Fruit fly (Drosophila melanogaster) whole organism, embryonic: ENCODE data around the gene fw.
A peak's percentile ranks its signal among the peaks of the same experiment; 100 is the strongest.

ENCODE experiments used
- Atf6 ChIP-seq: fragments of 200-800 bp; sonication (Bioruptor generic); IDR thresholded peaks from 2 replicates; pipeline ENCODE4 v1.3.6; 2022; ENCODE audit warnings: missing biosample characterization, missing genetic modification characterization
- Bgb ChIP-seq: fragments of 200-800 bp; sonication (Bioruptor generic); IDR thresholded peaks from 2 replicates; pipeline ENCODE4 v1.3.6; 2022; ENCODE audit warnings: missing biosample characterization, missing genetic modification characterization; ENCODE audit not compliant: partially characterized antibody
- CG10431 ChIP-seq: fragments of 200-800 bp; sonication (Bioruptor generic); optimal IDR thresholded peaks from 3 replicates; lab custom pipeline; 2018; ENCODE audit warnings: missing biosample characterization, mild to moderate bottlenecking, missing genetic modification characterization
- CG11504 ChIP-seq: fragments of 200-800 bp; sonication (Bioruptor generic); optimal IDR thresholded peaks from 3 replicates; lab custom pipeline; 2019; ENCODE audit warnings: missing biosample characterization, mild to moderate bottlenecking, missing genetic modification characterization, moderate library complexity
- CG13296 ChIP-seq: fragments of 200-800 bp; sonication (Bioruptor generic); optimal IDR thresholded peaks from 3 replicates; lab custom pipeline; 2018; ENCODE audit warnings: missing biosample characterization, mild to moderate bottlenecking, missing genetic modification characterization
- CG14965 ChIP-seq: fragments of 200-800 bp; sonication (Bioruptor generic); optimal IDR thresholded peaks from 2 replicates; lab custom pipeline; 2016; ENCODE audit warnings: missing biosample characterization, missing genetic modification characterization, borderline replicate concordance
- CG17328 ChIP-seq: fragments of 200-800 bp; sonication (Bioruptor generic); IDR thresholded peaks from 2 replicates; pipeline ENCODE4 v1.3.6; 2022; ENCODE audit warnings: missing biosample characterization, missing genetic modification characterization
- CG18599 ChIP-seq: fragments of 200-800 bp; sonication (Bioruptor generic); optimal IDR thresholded peaks from 3 replicates; lab custom pipeline; 2017; ENCODE audit warnings: missing biosample characterization, missing genetic modification characterization, mild to moderate bottlenecking, moderate library complexity, missing genetic modification reagents
- CG2116 ChIP-seq: fragments of 200-800 bp; sonication (Bioruptor generic); optimal IDR thresholded peaks from 3 replicates; lab custom pipeline; 2018; ENCODE audit warnings: missing biosample characterization, mild to moderate bottlenecking, missing genetic modification characterization
- CG2120 ChIP-seq: fragments of 200-800 bp; sonication (Bioruptor generic); optimal IDR thresholded peaks from 3 replicates; lab custom pipeline; 2016; ENCODE audit warnings: missing biosample characterization, missing genetic modification characterization
- CG2199 ChIP-seq: fragments of 200-800 bp; sonication (Bioruptor generic); IDR thresholded peaks from 3 replicates; pipeline ENCODE4 v1.3.6; 2022; ENCODE audit warnings: missing biosample characterization, missing genetic modification characterization
- CG3163 ChIP-seq: fragments of 200-800 bp; sonication (Bioruptor generic); optimal IDR thresholded peaks from 3 replicates; lab custom pipeline; 2016; ENCODE audit warnings: missing biosample characterization, missing genetic modification characterization
- CG34224 ChIP-seq: fragments of 200-800 bp; sonication (Bioruptor generic); IDR thresholded peaks from 3 replicates; pipeline ENCODE4 v1.3.6; 2022; ENCODE audit warnings: missing biosample characterization, missing genetic modification characterization; ENCODE audit not compliant: partially characterized antibody
- CG3995 ChIP-seq: fragments of 200-800 bp; sonication (Bioruptor generic); optimal IDR thresholded peaks from 3 replicates; lab custom pipeline; 2016; ENCODE audit warnings: missing biosample characterization, missing genetic modification characterization
- CG6791 ChIP-seq: fragments of 200-800 bp; sonication (Bioruptor generic); IDR thresholded peaks from 3 replicates; pipeline ENCODE4 v1.3.6; 2022; ENCODE audit warnings: missing biosample characterization, missing genetic modification characterization; ENCODE audit not compliant: partially characterized antibody
- CG8478 ChIP-seq: fragments of >200 bp; optimal IDR thresholded peaks from 2 replicates; lab custom pipeline; 2018
- CG9215 ChIP-seq: fragments of 200-800 bp; sonication (Bioruptor generic); IDR thresholded peaks from 2 replicates; pipeline ENCODE4 v1.3.6; 2022; ENCODE audit warnings: missing biosample characterization, missing genetic modification characterization
- CG9727 ChIP-seq: fragments of 200-800 bp; sonication (Bioruptor generic); optimal IDR thresholded peaks from 3 replicates; lab custom pipeline; 2017; ENCODE audit warnings: missing biosample characterization, mild to moderate bottlenecking, missing genetic modification characterization
- CG9797 ChIP-seq: fragments of 200-800 bp; sonication (Bioruptor generic); optimal IDR thresholded peaks from 3 replicates; lab custom pipeline; 2018; ENCODE audit warnings: missing biosample characterization, mild to moderate bottlenecking, missing genetic modification characterization
- Dbx ChIP-seq: fragments of 200-800 bp; sonication (Bioruptor generic); IDR thresholded peaks from 3 replicates; pipeline ENCODE4 v1.3.6; 2022; ENCODE audit warnings: missing biosample characterization, missing genetic modification characterization
- Dfd ChIP-seq, 2 experiments: fragments of >200 bp; optimal IDR thresholded peaks; 2 replicates each; lab custom pipeline; 2017; ENCODE audit warnings: missing biosample characterization in 2 of 2, missing genetic modification characterization in 2 of 2
- Dll ChIP-seq: fragments of 200-800 bp; sonication (Bioruptor generic); IDR thresholded peaks from 4 replicates; pipeline ENCODE4 v1.3.6; 2022; ENCODE audit warnings: missing biosample characterization, missing genetic modification characterization; ENCODE audit not compliant: partially characterized antibody
- Doc2 ChIP-seq: fragments of 200-800 bp; sonication (Bioruptor generic); IDR thresholded peaks from 2 replicates; pipeline ENCODE4 v1.3.6; 2022; ENCODE audit warnings: missing biosample characterization, missing genetic modification characterization
- Dp ChIP-seq: fragments of 200-800 bp; sonication (Bioruptor generic); optimal IDR thresholded peaks from 2 replicates; lab custom pipeline; 2018; ENCODE audit warnings: missing biosample characterization, mild to moderate bottlenecking, missing genetic modification characterization, moderate library complexity
- Hey ChIP-seq: fragments of 200-800 bp; sonication (Bioruptor generic); optimal IDR thresholded peaks from 3 replicates; lab custom pipeline; 2018; ENCODE audit warnings: missing biosample characterization, mild to moderate bottlenecking, missing genetic modification characterization
- Hr3 ChIP-seq: fragments of 200-800 bp; sonication (Bioruptor generic); optimal IDR thresholded peaks from 3 replicates; lab custom pipeline; 2016; ENCODE audit warnings: missing biosample characterization, missing genetic modification characterization
- Jarid2 ChIP-seq: fragments of 200-800 bp; sonication (Bioruptor generic); optimal IDR thresholded peaks from 3 replicates; lab custom pipeline; 2017; ENCODE audit warnings: mild to moderate bottlenecking, missing biosample characterization, missing genetic modification reagents, missing genetic modification characterization
- Lhr ChIP-seq: fragments of 200-800 bp; sonication (Bioruptor generic); optimal IDR thresholded peaks from 3 replicates; lab custom pipeline; 2017; ENCODE audit warnings: mild to moderate bottlenecking, missing biosample characterization, missing genetic modification reagents, missing genetic modification characterization
- Mad ChIP-seq: fragments of 200-800 bp; sonication (Bioruptor generic); optimal IDR thresholded peaks from 2 replicates; lab custom pipeline; 2016; ENCODE audit warnings: missing biosample characterization, missing genetic modification characterization
- Med ChIP-seq: fragments of 200-800 bp; sonication (Bioruptor generic); peaks from one replicate; lab custom pipeline; 2016; ENCODE audit warnings: missing biosample characterization, missing genetic modification characterization, mild to moderate bottlenecking, inconsistent platforms, moderate library complexity
- Optix ChIP-seq: fragments of 200-800 bp; sonication (Bioruptor generic); IDR thresholded peaks from 3 replicates; pipeline ENCODE4 v1.3.6; 2022; ENCODE audit warnings: missing biosample characterization, missing genetic modification characterization
- Rfx ChIP-seq: fragments of 200-800 bp; sonication (Bioruptor generic); IDR thresholded peaks from 2 replicates; pipeline ENCODE4 v1.3.6; 2022; ENCODE audit warnings: missing biosample characterization, missing genetic modification characterization
- Sin3A ChIP-seq: fragments of >200 bp; optimal IDR thresholded peaks from 2 replicates; lab custom pipeline; 2018
- Sry-δ ChIP-seq: fragments of 200-800 bp; sonication (Bioruptor generic); optimal IDR thresholded peaks from 2 replicates; lab custom pipeline; 2016; ENCODE audit warnings: missing biosample characterization, missing genetic modification characterization
- amos ChIP-seq: fragments of 200-800 bp; sonication (Bioruptor generic); IDR thresholded peaks from 2 replicates; pipeline ENCODE4 v1.3.6; 2022; ENCODE audit warnings: missing biosample characterization, missing genetic modification characterization; ENCODE audit not compliant: partially characterized antibody
- ato ChIP-seq: fragments of 200-800 bp; sonication (Bioruptor generic); IDR thresholded peaks from 2 replicates; pipeline ENCODE4 v1.3.6; 2022; ENCODE audit warnings: missing biosample characterization, missing genetic modification characterization; ENCODE audit not compliant: partially characterized antibody
- da ChIP-seq: fragments of 200-800 bp; sonication (Bioruptor generic); optimal IDR thresholded peaks from 2 replicates; lab custom pipeline; 2016; ENCODE audit warnings: missing biosample characterization, missing genetic modification characterization
- dati ChIP-seq: fragments of 200-800 bp; sonication (Bioruptor generic); IDR thresholded peaks from 2 replicates; pipeline ENCODE4 v1.3.6; 2022; ENCODE audit warnings: missing biosample characterization, missing genetic modification characterization
- fd102C ChIP-seq: fragments of 200-800 bp; sonication (Bioruptor generic); optimal IDR thresholded peaks from 2 replicates; lab custom pipeline; 2018; ENCODE audit warnings: missing biosample characterization, mild to moderate bottlenecking, missing genetic modification characterization, moderate library complexity
- gce ChIP-seq: fragments of 200-800 bp; sonication (Bioruptor generic); IDR thresholded peaks from 3 replicates; pipeline ENCODE4 v1.3.6; 2022; ENCODE audit warnings: missing biosample characterization, missing genetic modification characterization
- jing ChIP-seq: fragments of 200-800 bp; sonication (Bioruptor generic); optimal IDR thresholded peaks from 2 replicates; lab custom pipeline; 2018; ENCODE audit warnings: missing biosample characterization, mild to moderate bottlenecking, missing genetic modification characterization
- lbe ChIP-seq: fragments of 200-800 bp; sonication (Bioruptor generic); optimal IDR thresholded peaks from 2 replicates; lab custom pipeline; 2016; ENCODE audit warnings: missing biosample characterization, mild to moderate bottlenecking, missing genetic modification characterization
- lola ChIP-seq, 3 experiments: fragments of >200 bp in 2 of 3; fragments of 200-800 bp in 1 of 3; sonication (Bioruptor generic) in 1 of 3; optimal IDR thresholded peaks; 2 replicates each; lab custom pipeline; 2017 to 2019; ENCODE audit warnings: missing biosample characterization in 3 of 3, missing genetic modification characterization in 3 of 3, mild to moderate bottlenecking in 1 of 3, moderate library complexity in 1 of 3
- lov ChIP-seq, 2 experiments: fragments of 200-800 bp in 1 of 2; fragments of >200 bp in 1 of 2; sonication (Bioruptor generic) in 1 of 2; IDR thresholded peaks in 1 of 2; optimal IDR thresholded peaks in 1 of 2; 2 replicates in 1 of 2; 3 replicates in 1 of 2; pipeline versions ENCODE4 v1.3.6 to Lab custom; 2017 to 2022; ENCODE audit warnings: missing biosample characterization in 1 of 2, missing genetic modification characterization in 1 of 2
- luna ChIP-seq: fragments of 200-800 bp; sonication (Bioruptor generic); optimal IDR thresholded peaks from 2 replicates; lab custom pipeline; 2016; ENCODE audit warnings: missing biosample characterization, missing genetic modification characterization
- org-1 ChIP-seq: fragments of 200-800 bp; sonication (Bioruptor generic); optimal IDR thresholded peaks from 2 replicates; lab custom pipeline; 2017; ENCODE audit warnings: missing biosample characterization, missing genetic modification characterization
- pita ChIP-seq: fragments of 200-800 bp; sonication (Bioruptor generic); optimal IDR thresholded peaks from 2 replicates; lab custom pipeline; 2017; ENCODE audit warnings: missing biosample characterization, mild to moderate bottlenecking, missing genetic modification characterization
- rib ChIP-seq: fragments of 200-800 bp; sonication (Bioruptor generic); IDR thresholded peaks from 2 replicates; pipeline ENCODE4 v1.3.6; 2022; ENCODE audit warnings: missing biosample characterization, missing genetic modification characterization
- shn ChIP-seq: fragments of 200-800 bp; sonication (Bioruptor generic); optimal IDR thresholded peaks from 3 replicates; lab custom pipeline; 2016; ENCODE audit warnings: missing biosample characterization, missing genetic modification characterization
- zfh1 ChIP-seq: fragments of 200-800 bp; sonication (Bioruptor generic); IDR thresholded peaks from 3 replicates; pipeline ENCODE4 v1.3.6; 2022; ENCODE audit warnings: missing biosample characterization, missing genetic modification characterization
- zfh2 ChIP-seq: fragments of 200-800 bp; sonication (Bioruptor generic); optimal IDR thresholded peaks from 2 replicates; lab custom pipeline; 2016; ENCODE audit warnings: missing biosample characterization, missing genetic modification characterization

The fw gene

dm6 chrX:12017815-12018439 lies 14.2 kb upstream of the fw start, which contains the start of gene Chrac-16 (continued):
- no peak for TF ChIP-seq Hey (tag; lab: Kevin White, UChicago)
- no peak for TF ChIP-seq jing (GFP tag; lab: Kevin White, UChicago)
- no peak for TF ChIP-seq zfh2 (GFP tag; lab: Kevin White, UChicago)
- no peak for TF ChIP-seq CG2199 (GFP tag; lab: Robert Waterston, UW)
- peak; percentile 70 for TF ChIP-seq ato (GFP tag; lab: Robert Waterston, UW)
- TF ChIP-seq CG34224 (GFP tag; lab: Robert Waterston, UW) = peak; percentile 61
- peak; percentile 78 for TF ChIP-seq Dll (GFP tag; lab: Robert Waterston, UW)
- no peak for TF ChIP-seq Dbx (GFP tag; lab: Robert Waterston, UW)
- no peak for TF ChIP-seq da
- no peak for TF ChIP-seq CG9797 (GFP tag; lab: Kevin White, UChicago)
- TF ChIP-seq Bgb (GFP tag; lab: Robert Waterston, UW) = peak; percentile 81
- peak; percentile 62 for TF ChIP-seq Med (GFP tag; lab: Kevin White, UChicago)
- TF ChIP-seq Mad = no peak
- no peak for TF ChIP-seq Hr3 (GFP tag; lab: Kevin White, UChicago)
- no peak for TF ChIP-seq shn (GFP tag; lab: Kevin White, UChicago)
- no peak for TF ChIP-seq CG13296 (GFP tag; lab: Kevin White, UChicago)
- TF ChIP-seq CG9215 (GFP tag; lab: Robert Waterston, UW) = no peak
- TF ChIP-seq dati (GFP tag; lab: Robert Waterston, UW) = no peak
- TF ChIP-seq CG8478 (lab: Kevin White, UChicago) = no peak
- TF ChIP-seq Dfd (GFP tag; optimal IDR thresholded peaks at IDR 0.05; lab: Kevin White, UChicago) = no peak
- TF ChIP-seq CG17328 (GFP tag; lab: Robert Waterston, UW) = no peak
- no peak for TF ChIP-seq Optix (GFP tag; lab: Robert Waterston, UW)
- TF ChIP-seq CG18599 (GFP tag; lab: Kevin White, UChicago) = no peak
- TF ChIP-seq gce (GFP tag; lab: Robert Waterston, UW) = no peak
- TF ChIP-seq CG2116 (GFP tag; lab: Kevin White, UChicago) = no peak
- no peak for TF ChIP-seq Rfx (GFP tag; lab: Robert Waterston, UW)
- TF ChIP-seq CG3995 (GFP tag; lab: Kevin White, UChicago) = peak; percentile 2
- TF ChIP-seq CG2120 = no peak
- no peak for TF ChIP-seq CG11504
- TF ChIP-seq Sin3A (lab: Kevin White, UChicago) = peak; percentile 45
- TF ChIP-seq CG10431 (GFP tag; lab: Kevin White, UChicago) = no peak
- no peak for TF ChIP-seq CG14965
- no peak for TF ChIP-seq org-1
- TF ChIP-seq zfh1 (GFP tag; lab: Robert Waterston, UW) = no peak
- TF ChIP-seq lov (optimal IDR thresholded peaks at IDR 0.05; lab: Kevin White, UChicago) = no peak
- TF ChIP-seq lov (GFP tag; IDR thresholded peaks at IDR 0.05; lab: Robert Waterston, UW) = no peak
- TF ChIP-seq CG3163 = no peak
- no peak for TF ChIP-seq lola (GFP tag; optimal IDR thresholded peaks at IDR 0.05; lab: Kevin White, UChicago)
- peak; percentile 83 for TF ChIP-seq Sry-δ (GFP tag; lab: Kevin White, UChicago)
- no peak for TF ChIP-seq pita (GFP tag; lab: Kevin White, UChicago)
- TF ChIP-seq rib (GFP tag; lab: Robert Waterston, UW) = no peak
- TF ChIP-seq CG6791 (GFP tag; lab: Robert Waterston, UW) = peak; percentile 84
- peak; percentile 11 for TF ChIP-seq Dp (GFP tag; lab: Kevin White, UChicago)
- no peak for TF ChIP-seq Jarid2 (GFP tag; lab: Kevin White, UChicago)
- no peak for TF ChIP-seq Lhr (GFP tag; lab: Kevin White, UChicago)
- TF ChIP-seq fd102C = no peak
- TF ChIP-seq amos (GFP tag; lab: Robert Waterston, UW) = peak; percentile 81
- no peak for TF ChIP-seq Doc2 (GFP tag; lab: Robert Waterston, UW)
- no peak for TF ChIP-seq lbe (GFP tag; lab: Kevin White, UChicago)
- TF ChIP-seq CG9727 (GFP tag; lab: Kevin White, UChicago) = no peak
- TF ChIP-seq luna = no peak
- TF ChIP-seq Atf6 (GFP tag; lab: Robert Waterston, UW) = no peak
